Fruit fly (Drosophila melanogaster): ENCODE measurements around the gene CG15211.

The CG15211 gene

DNA sequence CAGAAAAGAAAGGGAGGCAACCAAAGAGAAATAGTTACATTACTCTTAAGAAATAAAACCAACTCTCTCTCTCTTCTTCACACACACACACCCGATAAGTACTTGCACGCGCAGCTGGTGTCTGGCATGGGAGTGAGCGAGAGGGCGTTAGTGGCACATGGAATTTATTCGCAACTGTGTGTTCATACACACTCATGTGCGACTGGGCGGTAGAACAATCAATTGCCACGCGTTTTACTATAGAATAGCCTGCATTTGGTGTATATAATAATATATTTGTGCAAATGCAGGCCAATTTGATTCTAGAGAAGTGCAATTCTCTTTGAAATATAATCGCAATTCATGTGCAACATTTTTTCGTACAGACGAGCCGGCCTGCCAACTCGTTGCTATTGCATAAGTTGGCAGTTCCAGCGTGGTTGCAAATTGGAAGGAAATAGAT is 13.6 kb downstream of the CG15211 start:
- TF ChIP-seq noc (tag; optimal IDR thresholded peaks at IDR 0.05): peak; percentile 26

- no peak for TF ChIP-seq noc (tag; optimal IDR thresholded peaks at IDR 0.05)
Measured at dm6 chrX:10786443-10787097, 14.2 kb downstream of the CG15211 start, which contains the start of the genes Ant2 and sesB. Gene Ant2 (minus strand): TSS chrX:10786907. Gene sesB (minus strand): TSS chrX:10786958.

DNA sequence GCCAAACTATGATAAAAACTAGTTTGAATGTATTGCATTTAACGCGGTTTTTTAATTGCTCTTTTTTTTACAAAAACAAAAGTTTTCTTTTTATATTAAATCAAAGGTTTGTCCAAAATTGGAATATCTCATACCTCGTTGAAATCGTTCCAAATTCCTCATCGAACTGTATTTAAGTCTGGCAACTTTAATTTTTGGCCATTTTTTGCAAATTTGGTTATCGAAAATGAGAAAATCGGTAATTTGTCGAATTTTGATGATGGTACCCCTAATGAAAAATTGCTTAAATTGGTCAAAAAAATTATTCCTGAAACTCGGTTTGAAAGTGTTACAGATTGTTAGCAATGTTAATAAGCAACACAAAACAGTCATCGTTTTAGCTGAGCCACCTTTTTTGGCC is 15.0 kb downstream of the CG15211 start:
- TF ChIP-seq noc (tag; optimal IDR thresholded peaks at IDR 0.05): no peak

dm6 chrX:10789279-10789678 is 16.9 kb downstream of the CG15211 start:
- TF ChIP-seq noc (tag; optimal IDR thresholded peaks at IDR 0.05): no peak

DNA sequence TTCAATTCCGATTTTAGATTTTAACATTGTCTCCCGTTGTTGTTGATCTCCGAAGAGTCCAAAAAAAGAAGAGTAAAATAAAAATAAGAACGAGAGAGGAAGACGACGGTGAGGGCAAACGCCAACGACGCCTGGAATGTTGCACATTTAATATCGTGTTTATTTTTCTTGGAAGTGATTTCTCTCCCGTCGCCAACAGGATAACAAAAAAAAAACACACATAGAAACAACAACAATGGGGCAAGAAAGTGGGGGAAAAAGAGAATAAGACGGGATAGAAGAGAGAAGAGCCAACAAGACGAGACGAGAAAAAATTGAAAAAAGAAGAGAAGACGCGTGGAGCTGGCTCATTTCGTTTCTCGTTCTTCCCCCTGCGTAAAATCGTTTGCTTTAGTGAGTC is 28.7 kb downstream of the CG15211 start:
- no peak for TF ChIP-seq noc (tag; optimal IDR thresholded peaks at IDR 0.05)

DNA sequence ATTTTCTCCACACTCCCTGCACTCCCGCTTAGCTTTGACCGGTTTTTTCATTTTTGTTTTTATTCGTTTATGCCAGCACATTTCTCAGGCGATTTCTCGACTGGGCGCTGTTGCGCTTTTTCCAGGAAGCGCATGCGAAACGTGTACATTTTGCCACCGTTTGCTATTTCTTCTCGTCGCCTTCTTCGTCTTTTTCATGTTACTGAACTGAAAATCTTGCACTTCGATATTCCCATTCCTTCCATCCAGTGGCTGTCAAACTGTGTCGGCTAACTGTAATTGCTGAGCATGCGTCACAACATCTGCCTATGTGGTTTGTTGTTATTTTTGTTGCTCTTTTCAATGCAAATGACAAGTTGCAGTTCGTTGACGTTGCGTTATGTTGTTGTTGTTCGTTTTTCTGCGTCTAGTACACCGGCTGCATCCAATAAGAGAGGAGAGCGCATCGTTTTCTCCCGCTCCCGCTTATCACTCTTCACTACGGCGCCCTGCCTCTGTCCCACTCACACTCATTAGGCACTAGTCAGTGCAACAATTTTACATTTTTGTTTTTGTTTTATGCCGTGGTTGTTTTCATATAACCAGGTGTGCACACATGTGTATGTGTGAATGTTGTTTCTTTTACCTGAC is 29.6 kb downstream of the CG15211 start:
- no peak for TF ChIP-seq noc (tag; optimal IDR thresholded peaks at IDR 0.05)

dm6 chrX:10802457-10803378 is 30.4 kb downstream of the CG15211 start:
- no peak for TF ChIP-seq noc (tag; optimal IDR thresholded peaks at IDR 0.05)

- TF ChIP-seq noc (tag; optimal IDR thresholded peaks at IDR 0.05): no peak
Measured at dm6 chrX:10804042-10804441, 31.7 kb downstream of the CG15211 start.

- TF ChIP-seq noc (tag; optimal IDR thresholded peaks at IDR 0.05): peak; percentile 62
Measured at dm6 chrX:10805651-10806191, 33.4 kb downstream of the CG15211 start.

DNA sequence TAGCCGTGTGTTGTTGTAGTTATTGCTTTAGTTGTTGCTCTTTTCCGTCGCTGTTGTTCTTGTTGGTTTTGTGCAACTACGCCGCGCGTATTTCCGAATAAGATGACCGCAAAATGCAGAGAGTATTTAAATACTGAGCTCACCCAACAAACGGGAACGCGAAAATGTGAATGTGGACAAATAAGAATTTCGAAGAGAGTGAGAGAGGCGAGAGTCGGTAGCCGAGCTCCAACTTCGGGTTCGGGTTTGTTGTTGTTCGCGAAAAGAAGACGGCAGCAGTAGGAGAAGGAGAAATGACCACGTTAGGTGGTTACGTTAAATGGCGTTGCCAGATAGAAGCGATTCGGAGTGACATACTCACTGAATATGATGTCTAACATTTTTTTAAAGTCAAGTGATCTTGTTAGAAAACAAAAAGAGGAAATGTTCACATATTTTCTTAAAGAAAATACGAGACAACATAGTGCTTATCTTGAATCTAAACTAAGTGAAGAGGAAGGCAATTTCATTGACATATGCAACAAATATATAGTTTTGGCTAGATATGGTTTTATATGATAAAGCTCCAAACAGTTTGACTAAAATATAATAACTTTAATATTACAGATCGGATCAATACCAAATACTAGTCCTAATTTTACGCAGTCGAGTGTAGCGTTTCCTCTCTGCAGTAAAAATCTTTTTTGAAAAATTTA is 34.5 kb downstream of the CG15211 start:
- TF ChIP-seq noc (tag; optimal IDR thresholded peaks at IDR 0.05): no peak

DNA sequence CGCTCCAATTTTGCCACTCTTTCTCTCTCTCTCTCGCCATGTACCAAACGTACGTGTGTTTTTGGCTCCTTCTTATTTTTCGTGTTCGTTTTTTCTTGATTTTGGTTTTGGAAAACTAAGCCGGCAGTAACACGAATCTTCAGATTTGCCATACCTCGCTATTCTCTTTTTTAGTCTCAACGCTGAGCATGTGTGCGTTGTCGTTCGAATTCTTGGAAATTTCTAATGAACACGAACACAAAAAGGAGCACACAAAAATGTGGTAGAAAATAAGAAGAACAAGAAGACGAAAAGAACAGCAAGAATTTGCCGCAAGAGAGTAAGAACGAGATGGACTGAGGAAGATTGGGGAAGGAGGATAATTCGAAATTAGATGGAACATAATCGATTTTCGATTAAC is 36.3 kb downstream of the CG15211 start:
- TF ChIP-seq noc (tag; optimal IDR thresholded peaks at IDR 0.05): no peak

dm6 chrX:10814113-10814512 is 41.8 kb downstream of the CG15211 start:
- no peak for TF ChIP-seq noc (tag; optimal IDR thresholded peaks at IDR 0.05)

- TF ChIP-seq noc (tag; optimal IDR thresholded peaks at IDR 0.05): no peak
Measured at dm6 chrX:10814832-10815372, 42.6 kb downstream of the CG15211 start.

- TF ChIP-seq noc (tag; optimal IDR thresholded peaks at IDR 0.05): peak; percentile 18
Measured at dm6 chrX:10815511-10816080, 43.3 kb downstream of the CG15211 start.

dm6 chrX:10816856-10817255 is 44.5 kb downstream of the CG15211 start:
- TF ChIP-seq noc (tag; optimal IDR thresholded peaks at IDR 0.05): no peak
